Fruit fly (Drosophila melanogaster) whole organism, embryonic: ENCODE data around the gene CG17108.

Experiments used
- CG9932 ChIP-seq: fragments of 200-800 bp; sonication (Bioruptor generic); IDR thresholded peaks from 2 replicates; pipeline ENCODE4 v1.3.6; 2022; ENCODE audit warnings: missing biosample characterization, missing genetic modification characterization
- bab2 ChIP-seq: fragments of 200-800 bp; sonication (Bioruptor generic); optimal IDR thresholded peaks from 2 replicates; lab custom pipeline; 2016; ENCODE audit warnings: missing biosample characterization, missing genetic modification characterization

- TF ChIP-seq bab2 (GFP tag; lab: Kevin White, UChicago), result no peak
- TF ChIP-seq CG9932 (GFP tag; lab: Robert Waterston, UW), result no peak
Measured at dm6 chr2L:10646726-10647125, 47.2 kb downstream of the CG17108 start.
